Worm (Caenorhabditis elegans): Measurements from ENCODE around the gene lpr-2.

Gene lpr-2

ce11 chrIV:11822454-11822853 lies 43.4 kb downstream of the lpr-2 start:
- TF ChIP-seq repo-1 (tag; optimal IDR thresholded peaks at IDR 0.05) (no peak), chd-7 (tag; optimal IDR thresholded peaks at IDR 0.05) (no peak), fkh-3 (tag; optimal IDR thresholded peaks at IDR 0.05) (no peak), ceh-27 (GFP tag; optimal IDR thresholded peaks at IDR 0.05) (no peak), ceh-40 (GFP tag; IDR thresholded peaks at IDR 0.05) (no peak), snpc-3.4 (tag; optimal IDR thresholded peaks at IDR 0.05) (peak; percentile 64), mcd-1 (GFP tag; IDR thresholded peaks at IDR 0.05) (peak; percentile 43), D2030.7 (GFP tag; IDR thresholded peaks at IDR 0.05) (peak; percentile 95), pbrm-1 (GFP tag; IDR thresholded peaks at IDR 0.05) (peak; percentile 56; the same call in 1 of the 2 replicates), athp-1 (tag; optimal IDR thresholded peaks at IDR 0.05) (no peak), aptf-3 (GFP tag; IDR thresholded peaks at IDR 0.05) (no peak), bed-1 (GFP tag; IDR thresholded peaks at IDR 0.05) (no peak), zfh-2 (GFP tag; conservative IDR thresholded peaks at IDR 0.05) (no peak), egl-44 (GFP tag; IDR thresholded peaks at IDR 0.05) (no peak), madf-6 (GFP tag; IDR thresholded peaks at IDR 0.05) (peak; percentile 98), snpc-4 (GFP tag; optimal IDR thresholded peaks at IDR 0.05) (no peak), snpc-4 (tag; optimal IDR thresholded peaks at IDR 0.05) (peak in 2 of 4 experiments; percentile 19 to 28), F52B5.7 (tag; optimal IDR thresholded peaks at IDR 0.05) (no peak), Y95B8A.8 (GFP tag; IDR thresholded peaks at IDR 0.05) (peak; percentile 85), T26A5.8 (tag; optimal IDR thresholded peaks at IDR 0.05) (no peak), ets-4 (GFP tag; optimal IDR thresholded peaks at IDR 0.05) (no peak), lag-1 (GFP tag; IDR thresholded peaks at IDR 0.05) (no peak), F49E8.2 (tag; optimal IDR thresholded peaks at IDR 0.05; ENCODE audit: insufficient read depth) (peak; percentile 45), F39B2.1 (GFP tag; IDR thresholded peaks at IDR 0.05) (no peak), nfya-1 (tag; optimal IDR thresholded peaks at IDR 0.05; ENCODE audit: borderline replicate concordance, insufficient read depth) (no peak), gei-17 (GFP tag; optimal IDR thresholded peaks at IDR 0.05) (no peak), hmg-1.2 (GFP tag; IDR thresholded peaks at IDR 0.05) (peak; percentile 51), mxl-1 (tag; optimal IDR thresholded peaks at IDR 0.05) (no peak), madf-8 (GFP tag; conservative IDR thresholded peaks at IDR 0.05) (peak; percentile 90), ztf-25 (GFP tag; IDR thresholded peaks at IDR 0.05) (peak; percentile 7; the same call in 1 of the 2 replicates), aptf-2 (GFP tag; conservative IDR thresholded peaks at IDR 0.05) (no peak), ceh-100 (GFP tag; IDR thresholded peaks at IDR 0.05) (peak; percentile 51; the same call in 1 of the 2 replicates), cebp-1 (GFP tag; IDR thresholded peaks at IDR 0.05) (no peak), cebp-1 (tag; optimal IDR thresholded peaks at IDR 0.05) (no peak), ekl-4 (GFP tag; IDR thresholded peaks at IDR 0.05) (peak; percentile 83), lir-1 (GFP tag; conservative IDR thresholded peaks at IDR 0.05) (0 out of 2 replicates have a peak, but pooled peaks have one; percentile 29), efl-1 (GFP tag; optimal IDR thresholded peaks at IDR 0.05) (peak; percentile 96), hlh-26 (GFP tag; conservative IDR thresholded peaks at IDR 0.05) (no peak), T07F8.4 (tag; optimal IDR thresholded peaks at IDR 0.05) (no peak), somi-1 (GFP tag; optimal IDR thresholded peaks at IDR 0.05) (no peak), akir-1 (GFP tag; optimal IDR thresholded peaks at IDR 0.05) (no peak), atf-7 (tag; optimal IDR thresholded peaks at IDR 0.05) (no peak), ztf-6 (GFP tag; IDR thresholded peaks at IDR 0.05) (no peak), hrde-1 (tag; optimal IDR thresholded peaks at IDR 0.05; ENCODE audit: borderline replicate concordance) (no peak), nhr-90 (tag; optimal IDR thresholded peaks at IDR 0.05) (no peak), B0261.1 (tag; optimal IDR thresholded peaks at IDR 0.05) (no peak), Y67H2A.10 (GFP tag; conservative IDR thresholded peaks at IDR 0.05) (no peak; the same call in 1 of the 2 replicates), bed-2 (GFP tag; IDR thresholded peaks at IDR 0.05) (no peak), F22D6.2 (tag; optimal IDR thresholded peaks at IDR 0.05) (no peak)
